Fruit fly (Drosophila melanogaster) whole organism, pupa: ENCODE data around the gene Frq2.

ENCODE experiments used
- CG12605 ChIP-seq: fragments of 200-800 bp; sonication (Bioruptor generic); IDR thresholded peaks from 2 replicates; pipeline ENCODE4 v1.3.6; 2022; ENCODE audit warnings: missing biosample characterization, missing genetic modification characterization
- CG13204 ChIP-seq: fragments of 200-800 bp; sonication (Bioruptor generic); optimal IDR thresholded peaks from 2 replicates; lab custom pipeline; 2018; ENCODE audit warnings: missing biosample characterization, mild to moderate bottlenecking, missing genetic modification characterization, moderate library complexity
- CG14655 ChIP-seq: fragments of 200-800 bp; sonication (Bioruptor generic); optimal IDR thresholded peaks from 3 replicates; lab custom pipeline; 2017; ENCODE audit warnings: mild to moderate bottlenecking, missing biosample characterization, missing genetic modification reagents, missing genetic modification characterization
- CG17806 ChIP-seq: fragments of 200-800 bp; sonication (Bioruptor generic); optimal IDR thresholded peaks from 2 replicates; lab custom pipeline; 2018; ENCODE audit warnings: missing biosample characterization, mild to moderate bottlenecking, missing genetic modification characterization, moderate library complexity
- CG34367 ChIP-seq: fragments of 200-800 bp; sonication (Bioruptor generic); optimal IDR thresholded peaks from 2 replicates; lab custom pipeline; 2018; ENCODE audit warnings: missing biosample characterization, mild to moderate bottlenecking, missing genetic modification characterization
- CG8301 ChIP-seq: fragments of 200-800 bp; sonication (Bioruptor generic); optimal IDR thresholded peaks from 2 replicates; lab custom pipeline; 2018; ENCODE audit warnings: missing biosample characterization, mild to moderate bottlenecking, missing genetic modification characterization
- D1 ChIP-seq: fragments of 200-800 bp; sonication (Bioruptor generic); optimal IDR thresholded peaks from 2 replicates; lab custom pipeline; 2018; ENCODE audit warnings: missing biosample characterization, mild to moderate bottlenecking, missing genetic modification characterization, moderate library complexity
- Pif1A ChIP-seq: fragments of 200-800 bp; sonication (Bioruptor generic); optimal IDR thresholded peaks from 3 replicates; lab custom pipeline; 2016; ENCODE audit warnings: missing biosample characterization, missing genetic modification characterization
- Pif1B ChIP-seq: fragments of 200-800 bp; sonication (Bioruptor generic); optimal IDR thresholded peaks from 3 replicates; lab custom pipeline; 2016; ENCODE audit warnings: missing biosample characterization, missing genetic modification characterization
- Snoo ChIP-seq: fragments of 200-800 bp; sonication (Bioruptor generic); optimal IDR thresholded peaks from 3 replicates; lab custom pipeline; 2017; ENCODE audit warnings: missing biosample characterization, mild to moderate bottlenecking, missing genetic modification characterization, inconsistent platforms
- gl ChIP-seq: fragments of 200-800 bp; sonication (Bioruptor generic); optimal IDR thresholded peaks from 2 replicates; lab custom pipeline; 2018; ENCODE audit warnings: missing biosample characterization, mild to moderate bottlenecking, missing genetic modification characterization
- rn ChIP-seq: fragments of 200-800 bp; sonication (Bioruptor generic); IDR thresholded peaks from 2 replicates; pipeline ENCODE4 v1.3.6; 2022; ENCODE audit warnings: missing biosample characterization, missing genetic modification characterization

DNA sequence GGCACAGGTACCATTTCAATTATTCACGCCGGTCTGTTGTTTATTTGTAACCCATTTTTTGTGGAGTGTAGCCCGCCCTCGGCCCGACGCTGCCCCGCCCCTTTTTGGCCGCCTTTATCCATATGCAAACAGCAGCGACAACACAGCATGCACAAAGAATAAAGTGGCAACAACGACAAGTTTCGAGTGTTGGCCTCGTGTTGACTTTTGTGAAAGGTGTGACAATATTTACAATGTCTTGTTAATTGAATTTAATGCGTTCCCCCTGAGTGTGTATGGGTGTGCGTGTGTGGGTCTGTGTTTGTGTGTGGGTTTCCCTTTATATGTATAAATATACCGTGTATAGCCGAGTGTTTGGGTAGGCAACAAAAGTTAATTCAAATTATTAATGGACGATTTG is 60.5 kb downstream of the Frq2 start:
- no peak for TF ChIP-seq Snoo (tag; lab: Kevin White, UChicago)
- TF ChIP-seq CG17806, result no peak
- TF ChIP-seq CG12605 (GFP tag; lab: Robert Waterston, UW), result no peak
- no peak for TF ChIP-seq CG13204 (GFP tag; lab: Kevin White, UChicago)
- TF ChIP-seq D1 (tag; lab: Kevin White, UChicago), result no peak
- TF ChIP-seq gl (tag; lab: Kevin White, UChicago), result no peak
- TF ChIP-seq Pif1A, result no peak
- TF ChIP-seq CG8301, result no peak
- no peak for TF ChIP-seq rn (GFP tag; lab: Robert Waterston, UW)
- no peak for TF ChIP-seq CG14655 (GFP tag; lab: Kevin White, UChicago)
- TF ChIP-seq CG34367 (tag; lab: Kevin White, UChicago), result no peak
- no peak for TF ChIP-seq Pif1B (GFP tag; lab: Kevin White, UChicago)
